Fruit fly (Drosophila melanogaster): ENCODE measurements around the gene wtrw.

dm6 chr3R:7911482-7911881 is 20.4 kb downstream of the wtrw start, which contains the start of gene Prat:
- TF ChIP-seq Myc (optimal IDR thresholded peaks at IDR 0.05) (no peak), h (optimal IDR thresholded peaks at IDR 0.05) (no peak), psq (optimal IDR thresholded peaks at IDR 0.05) (no peak), insv (optimal IDR thresholded peaks at IDR 0.05) (no peak), ttk (optimal IDR thresholded peaks at IDR 0.05) (no peak)
